Worm (Caenorhabditis elegans): ENCODE results near the gene F54D1.6.
"Not testable (repeated sequence)": the region's sequence is repeated elsewhere in the genome, so short reads cannot be mapped to it uniquely, and the experiment has no call there.

F54D1.6 gene

DNA sequence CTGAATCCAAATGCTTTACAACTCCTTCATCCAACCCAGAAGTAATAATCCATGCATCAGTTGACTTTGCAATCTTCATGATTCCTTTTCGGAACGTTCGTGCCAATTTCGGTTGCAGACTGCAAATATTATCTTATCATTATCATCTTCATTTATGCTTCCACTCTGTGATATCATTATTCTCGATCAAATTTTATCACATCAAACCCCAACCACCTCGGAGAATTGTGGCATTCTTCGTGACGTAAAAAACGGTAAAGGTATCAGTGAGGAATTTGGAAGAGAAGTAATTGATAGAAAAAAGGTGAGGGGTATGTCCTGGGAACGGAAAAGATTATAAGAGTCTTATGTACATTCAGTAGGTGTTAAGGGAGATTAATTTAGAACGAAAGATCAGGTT lies 30.1 kb upstream of the F54D1.6 start:
- no peak for TF ChIP-seq elt-1 (tag; optimal IDR thresholded peaks at IDR 0.05; ENCODE audit: borderline replicate concordance, insufficient read depth)
- TF ChIP-seq bed-3 (GFP tag; optimal IDR thresholded peaks at IDR 0.05), result no peak
- no peak for TF ChIP-seq nhr-76 (tag; optimal IDR thresholded peaks at IDR 0.05)
- no peak for TF ChIP-seq blmp-1 (tag; optimal IDR thresholded peaks at IDR 0.05)
- TF ChIP-seq ztf-11 (tag; optimal IDR thresholded peaks at IDR 0.05), result no peak
- no peak for TF ChIP-seq unc-62 (GFP tag; optimal IDR thresholded peaks at IDR 0.05)
- no peak for TF ChIP-seq ces-1 (GFP tag; optimal IDR thresholded peaks at IDR 0.05)
- TF ChIP-seq ham-2 (GFP tag; optimal IDR thresholded peaks at IDR 0.05), result no peak
- no peak for TF ChIP-seq tbx-8 (GFP tag; optimal IDR thresholded peaks at IDR 0.05)
- TF ChIP-seq flh-1 (GFP tag; optimal IDR thresholded peaks at IDR 0.05), result no peak
- no peak for TF ChIP-seq zip-8 (tag; optimal IDR thresholded peaks at IDR 0.05)
- TF ChIP-seq lin-32 (GFP tag; optimal IDR thresholded peaks at IDR 0.05), result no peak
- TF ChIP-seq mep-1 (tag; optimal IDR thresholded peaks at IDR 0.05), result no peak
- no peak for TF ChIP-seq elt-3 (tag; optimal IDR thresholded peaks at IDR 0.05)
- no peak for TF ChIP-seq lin-13 (tag; optimal IDR thresholded peaks at IDR 0.05)
- TF ChIP-seq sptf-1 (tag; optimal IDR thresholded peaks at IDR 0.05), result no peak
- no peak for TF ChIP-seq nhr-237 (tag; optimal IDR thresholded peaks at IDR 0.05)

DNA sequence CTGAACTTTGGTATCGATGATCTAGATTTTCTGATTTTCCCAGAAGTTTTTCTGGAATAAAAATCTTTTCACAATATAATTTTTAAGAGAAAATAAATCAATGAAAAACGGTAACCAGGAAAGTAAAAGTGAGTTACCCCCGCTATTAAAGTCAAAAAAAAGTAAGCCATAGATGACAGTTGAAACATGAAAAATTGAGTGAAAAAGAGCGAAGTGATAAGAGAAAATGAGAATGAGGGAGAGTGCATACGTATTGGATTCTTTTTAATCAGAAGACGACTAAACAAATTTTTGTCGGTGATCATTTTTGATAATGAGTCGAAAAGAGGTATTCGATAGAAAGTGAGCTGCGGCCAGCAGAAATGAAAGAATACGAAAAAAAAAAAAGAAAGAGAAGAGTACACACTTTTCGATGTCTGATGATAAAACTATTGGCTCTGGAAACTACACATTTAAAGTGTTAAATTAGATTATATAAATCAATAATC lies 28.1 kb upstream of the F54D1.6 start, which contains the start of gene gtl-1:
gtl-1 (minus strand) TSS at position 51 of the 488 bp plus-strand sequence.
- no peak for TF ChIP-seq snpc-4 (tag; optimal IDR thresholded peaks at IDR 0.05)
- no peak for TF ChIP-seq ceh-83 (GFP tag; optimal IDR thresholded peaks at IDR 0.05)
- no peak for TF ChIP-seq nhr-12 (tag; optimal IDR thresholded peaks at IDR 0.05)

DNA sequence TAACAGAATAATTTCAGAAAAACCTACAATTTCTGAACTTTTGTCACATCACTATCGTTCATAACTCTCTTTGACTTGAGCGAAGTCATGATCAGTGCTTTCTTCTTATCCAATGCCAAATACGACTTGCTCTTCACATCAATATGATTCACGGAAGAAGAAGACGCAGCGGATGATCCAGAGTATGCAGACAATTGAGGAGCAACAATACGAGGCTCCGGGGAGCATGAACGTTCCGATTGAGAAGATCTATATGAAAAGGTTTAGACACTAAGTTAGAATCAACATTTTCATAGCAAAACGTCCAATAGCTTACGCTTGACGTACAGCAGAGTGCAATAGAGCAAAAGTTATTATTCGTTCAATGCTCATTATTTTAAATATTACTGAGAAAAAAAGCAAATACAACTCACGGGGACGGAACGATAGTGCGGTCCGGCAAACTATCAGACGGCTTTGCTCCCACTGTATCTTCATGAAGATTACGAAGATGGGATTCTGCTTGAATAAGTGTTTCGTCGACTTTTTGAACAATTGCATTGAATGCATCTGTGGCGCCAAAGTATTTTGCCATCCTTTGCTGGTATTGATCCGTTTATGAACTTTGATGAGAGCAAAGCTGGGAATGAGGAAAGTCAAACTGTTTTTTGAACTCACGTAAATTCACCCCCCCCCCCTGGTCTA lies 26.9 kb upstream of the F54D1.6 start, which contains the start of gene C05C12.5:
C05C12.5 (minus strand) TSS at position 642 of the 684 bp plus-strand sequence.
- TF ChIP-seq unc-120 (tag; optimal IDR thresholded peaks at IDR 0.05; ENCODE audit: poor library complexity, severe bottlenecking) (no peak), sptf-1 (tag; optimal IDR thresholded peaks at IDR 0.05) (no peak), lin-13 (tag; optimal IDR thresholded peaks at IDR 0.05) (no peak), ham-2 (GFP tag; optimal IDR thresholded peaks at IDR 0.05) (no peak), drap-1 (GFP tag; optimal IDR thresholded peaks at IDR 0.05) (no peak), tbx-8 (GFP tag; optimal IDR thresholded peaks at IDR 0.05) (no peak), ztf-11 (tag; optimal IDR thresholded peaks at IDR 0.05) (no peak), mab-5 (tag; optimal IDR thresholded peaks at IDR 0.05) (no peak), nhr-12 (tag; optimal IDR thresholded peaks at IDR 0.05) (no peak), snpc-4 (tag; optimal IDR thresholded peaks at IDR 0.05) (no peak), elt-1 (tag; optimal IDR thresholded peaks at IDR 0.05; ENCODE audit: borderline replicate concordance, insufficient read depth) (no peak), nhr-2 (tag; optimal IDR thresholded peaks at IDR 0.05) (no peak), unc-62 (GFP tag; optimal IDR thresholded peaks at IDR 0.05) (no peak), elt-3 (tag; optimal IDR thresholded peaks at IDR 0.05) (no peak), flh-1 (GFP tag; optimal IDR thresholded peaks at IDR 0.05) (no peak), ceh-43 (GFP tag; optimal IDR thresholded peaks at IDR 0.05) (no peak), lsy-2 (tag; optimal IDR thresholded peaks at IDR 0.05) (no peak), sem-2 (GFP tag; optimal IDR thresholded peaks at IDR 0.05) (no peak), mep-1 (tag; optimal IDR thresholded peaks at IDR 0.05) (no peak), blmp-1 (tag; optimal IDR thresholded peaks at IDR 0.05) (no peak)

DNA sequence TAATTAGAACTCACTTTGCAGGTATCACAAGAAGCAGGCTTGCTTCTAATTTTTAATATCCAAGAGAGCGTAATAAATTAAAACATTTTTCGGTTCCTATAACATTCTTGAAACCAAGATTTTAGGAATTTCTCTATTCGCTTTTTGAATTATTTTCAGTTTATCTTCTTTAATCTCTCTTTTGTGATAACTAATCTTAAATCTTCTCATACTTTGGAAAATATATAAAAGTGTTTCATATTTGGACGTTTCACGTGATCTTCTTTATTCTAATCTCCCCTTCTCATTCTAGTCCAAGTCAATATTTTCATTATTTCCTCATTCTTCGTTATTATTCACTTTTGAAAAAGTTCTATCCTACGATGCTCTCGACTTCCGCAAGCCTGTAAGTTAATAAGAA lies 26.1 kb upstream of the F54D1.6 start, which contains the start of gene F54D1.1:
F54D1.1 (plus strand) TSS at position 301 of the 400 bp plus-strand sequence.
- TF ChIP-seq nhr-76 (tag; optimal IDR thresholded peaks at IDR 0.05) (no peak), ham-2 (GFP tag; optimal IDR thresholded peaks at IDR 0.05) (no peak), lin-32 (GFP tag; optimal IDR thresholded peaks at IDR 0.05) (no peak), mab-5 (tag; optimal IDR thresholded peaks at IDR 0.05) (no peak), mls-2 (tag; optimal IDR thresholded peaks at IDR 0.05) (no peak), zip-8 (tag; optimal IDR thresholded peaks at IDR 0.05) (no peak), cnd-1 (tag; optimal IDR thresholded peaks at IDR 0.05) (no peak), ceh-83 (GFP tag; optimal IDR thresholded peaks at IDR 0.05) (no peak), nhr-28 (tag; optimal IDR thresholded peaks at IDR 0.05) (no peak)

DNA sequence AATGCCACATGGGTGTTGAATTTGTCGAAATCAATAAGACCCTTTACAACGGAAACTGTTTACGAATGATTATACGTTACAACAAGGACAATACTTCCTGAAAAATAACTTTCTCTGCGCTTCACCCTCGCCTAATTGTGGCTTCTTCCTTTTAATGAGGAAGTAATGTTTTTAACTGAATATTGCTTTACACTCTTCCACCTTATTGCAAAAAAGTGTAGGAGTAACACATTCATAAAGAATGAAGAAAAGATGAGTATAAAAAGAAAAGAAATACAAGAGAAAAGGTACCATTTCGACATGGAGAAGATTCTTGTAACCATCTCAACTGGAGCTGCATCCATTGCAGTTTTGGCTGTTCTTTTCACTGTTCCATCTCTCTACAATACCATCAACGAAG lies 24.5 kb upstream of the F54D1.6 start, which contains the start of gene col-126:
col-126 (plus strand) TSS at position 301 of the 400 bp plus-strand sequence.
- not testable (repeated sequence) for TF ChIP-seq mls-2 (tag; optimal IDR thresholded peaks at IDR 0.05); tbx-8 (GFP tag; optimal IDR thresholded peaks at IDR 0.05); ceh-83 (GFP tag; optimal IDR thresholded peaks at IDR 0.05)
